Fruit fly (Drosophila melanogaster) ovary, adult (tissue): ENCODE results near the gene NimB5.

Experiments
- CG17801 ChIP-seq: fragments of 200-800 bp; optimal IDR thresholded peaks from 2 replicates; lab custom pipeline; 2019; ENCODE audit warnings: missing biosample characterization, mild to moderate bottlenecking, missing genetic modification characterization, moderate library complexity; ENCODE audit not compliant: partially characterized antibody

NimB5 gene

dm6 chr2L:13972847-13973246 lies 2.9 kb downstream of the NimB5 start, which contains the start of gene He:
Gene He (minus strand): TSS chr2L:13972947.
- TF ChIP-seq CG17801 (GFP tag; lab: Kevin White, UChicago): no peak

dm6 chr2L:13976669-13977068 lies 6.7 kb downstream of the NimB5 start, which contains the start of gene NimC1:
Gene NimC1 (minus strand): TSS chr2L:13976769.
- TF ChIP-seq CG17801 (GFP tag; lab: Kevin White, UChicago): no peak

- TF ChIP-seq CG17801 (GFP tag; lab: Kevin White, UChicago): no peak
These were observed 7.1 kb downstream of the NimB5 start, which contains the start of gene Cyp28a5 for dm6 chr2L:13977073-13977472. Gene Cyp28a5 (plus strand): TSS chr2L:13977302.

- no peak for TF ChIP-seq CG17801 (GFP tag; lab: Kevin White, UChicago)
These were observed 9.8 kb downstream of the NimB5 start, which contains the start of gene NimC2 for dm6 chr2L:13979826-13980225. Gene NimC2 (plus strand): TSS chr2L:13980126.

- TF ChIP-seq CG17801 (GFP tag; lab: Kevin White, UChicago): no peak
These were observed 29.0 kb downstream of the NimB5 start for dm6 chr2L:13998952-13999351.

- TF ChIP-seq CG17801 (GFP tag; lab: Kevin White, UChicago): no peak
These were observed 31.1 kb downstream of the NimB5 start, which contains the start of gene rk for dm6 chr2L:14001078-14001477. Gene rk (minus strand): TSS chr2L:14001248.

- no peak for TF ChIP-seq CG17801 (GFP tag; lab: Kevin White, UChicago)
These were observed 31.9 kb downstream of the NimB5 start for dm6 chr2L:14001887-14002286.

dm6 chr2L:14007801-14008200 lies 37.8 kb downstream of the NimB5 start, which contains the start of gene CG42692:
Gene CG42692 (plus strand): TSS chr2L:14008101.
- TF ChIP-seq CG17801 (GFP tag; lab: Kevin White, UChicago): no peak

dm6 chr2L:14010410-14010809 lies 40.4 kb downstream of the NimB5 start:
- TF ChIP-seq CG17801 (GFP tag; lab: Kevin White, UChicago): no peak

- TF ChIP-seq CG17801 (GFP tag; lab: Kevin White, UChicago): peak; percentile 2
These were observed 41.8 kb downstream of the NimB5 start for dm6 chr2L:14011591-14012303.

dm6 chr2L:14012304-14013054 lies 42.5 kb downstream of the NimB5 start, which contains the start of gene bgm:
Gene bgm (plus strand): TSS chr2L:14013004.
- TF ChIP-seq CG17801 (GFP tag; lab: Kevin White, UChicago): no peak

dm6 chr2L:14013478-14013877 lies 43.5 kb downstream of the NimB5 start:
- no peak for TF ChIP-seq CG17801 (GFP tag; lab: Kevin White, UChicago)

- no peak for TF ChIP-seq CG17801 (GFP tag; lab: Kevin White, UChicago)
These were observed 45.1 kb downstream of the NimB5 start for dm6 chr2L:14015109-14015508.

- TF ChIP-seq CG17801 (GFP tag; lab: Kevin White, UChicago): no peak
These were observed 49.7 kb downstream of the NimB5 start for dm6 chr2L:14019654-14020053.

dm6 chr2L:14020108-14020507 lies 50.1 kb downstream of the NimB5 start, which contains the start of gene NimC3:
Gene NimC3 (minus strand): TSS chr2L:14020208.
- no peak for TF ChIP-seq CG17801 (GFP tag; lab: Kevin White, UChicago)
